Fruit fly (Drosophila melanogaster) whole organism, embryonic: Measurements from ENCODE around the gene CG2444.

Experiments used
- Abd-B ChIP-seq: fragments of 200-800 bp; sonication (Bioruptor generic); optimal IDR thresholded peaks from 2 replicates; lab custom pipeline; 2018; ENCODE audit warnings: missing biosample characterization, mild to moderate bottlenecking, missing genetic modification characterization, moderate library complexity
- Awh ChIP-seq: fragments of 200-800 bp; sonication (Bioruptor generic); IDR thresholded peaks from 2 replicates; pipeline ENCODE4, ENCODE4 v1.3.6; 2022; ENCODE audit warnings: missing biosample characterization, missing genetic modification characterization
- BtbVII ChIP-seq: fragments of 200-800 bp; sonication (Bioruptor generic); optimal IDR thresholded peaks from 3 replicates; lab custom pipeline; 2017; ENCODE audit warnings: missing biosample characterization, mild to moderate bottlenecking, missing genetic modification characterization
- CG10274 ChIP-seq: fragments of 200-800 bp; sonication (Bioruptor generic); optimal IDR thresholded peaks from 3 replicates; lab custom pipeline; 2017; ENCODE audit warnings: missing biosample characterization, mild to moderate bottlenecking, missing genetic modification characterization
- CG10654 ChIP-seq: fragments of 200-800 bp; sonication (Bioruptor generic); optimal IDR thresholded peaks from 2 replicates; lab custom pipeline; 2016; ENCODE audit warnings: missing biosample characterization, missing genetic modification characterization
- CG11723 ChIP-seq: fragments of 200-800 bp; sonication (Bioruptor generic); optimal IDR thresholded peaks from 2 replicates; lab custom pipeline; 2017; ENCODE audit warnings: missing biosample characterization, mild to moderate bottlenecking, missing genetic modification characterization
- CG14710 ChIP-seq: fragments of 200-800 bp; sonication (Bioruptor generic); optimal IDR thresholded peaks from 3 replicates; lab custom pipeline; 2019; ENCODE audit warnings: missing biosample characterization, mild to moderate bottlenecking, missing genetic modification characterization, moderate library complexity
- CG16813 ChIP-seq: fragments of 200-800 bp; sonication (Bioruptor generic); IDR thresholded peaks from 3 replicates; pipeline ENCODE4 v1.3.6; 2022; ENCODE audit warnings: missing biosample characterization, missing genetic modification characterization; ENCODE audit not compliant: partially characterized antibody
- CG17361 ChIP-seq: fragments of 200-800 bp; sonication (Bioruptor generic); IDR thresholded peaks from 3 replicates; pipeline ENCODE4 v1.3.6; 2022; ENCODE audit warnings: missing biosample characterization, missing genetic modification characterization
- CG18011 ChIP-seq: fragments of 200-800 bp; sonication (Bioruptor generic); optimal IDR thresholded peaks from 2 replicates; lab custom pipeline; 2017; ENCODE audit warnings: missing biosample characterization, missing genetic modification characterization, mild to moderate bottlenecking, moderate library complexity, missing genotype
- CG2199 ChIP-seq: fragments of 200-800 bp; sonication (Bioruptor generic); IDR thresholded peaks from 3 replicates; pipeline ENCODE4 v1.3.6; 2022; ENCODE audit warnings: missing biosample characterization, missing genetic modification characterization
- CG2202 ChIP-seq: fragments of 200-800 bp; sonication (Bioruptor generic); optimal IDR thresholded peaks from 2 replicates; lab custom pipeline; 2018; ENCODE audit warnings: missing biosample characterization, mild to moderate bottlenecking, missing genetic modification characterization
- CG30403 ChIP-seq: fragments of 200-800 bp; sonication (Bioruptor generic); optimal IDR thresholded peaks from 3 replicates; lab custom pipeline; 2016; ENCODE audit warnings: missing biosample characterization, missing genetic modification characterization
- CG30431 ChIP-seq: fragments of 200-800 bp; sonication (Bioruptor generic); optimal IDR thresholded peaks from 2 replicates; lab custom pipeline; 2017; ENCODE audit warnings: missing biosample characterization, missing genetic modification characterization
- CG31441 ChIP-seq: fragments of 200-800 bp; sonication (Bioruptor generic); IDR thresholded peaks from 2 replicates; pipeline ENCODE4 v1.3.6; 2022; ENCODE audit warnings: missing biosample characterization, missing genetic modification characterization
- CG34224 ChIP-seq: fragments of 200-800 bp; sonication (Bioruptor generic); IDR thresholded peaks from 3 replicates; pipeline ENCODE4 v1.3.6; 2022; ENCODE audit warnings: missing biosample characterization, missing genetic modification characterization; ENCODE audit not compliant: partially characterized antibody
- CG7357 ChIP-seq: fragments of 200-800 bp; sonication (Bioruptor generic); IDR thresholded peaks from 3 replicates; pipeline ENCODE4 v1.3.6; 2022; ENCODE audit warnings: missing biosample characterization, missing genetic modification characterization
- CG8924 ChIP-seq: fragments of 200-800 bp; optimal IDR thresholded peaks from 3 replicates; lab custom pipeline; 2019; ENCODE audit warnings: missing biosample characterization, mild to moderate bottlenecking, missing genetic modification characterization, moderate library complexity
- CG8944 ChIP-seq: fragments of 200-800 bp; sonication (Bioruptor generic); optimal IDR thresholded peaks from 3 replicates; lab custom pipeline; 2016; ENCODE audit warnings: missing biosample characterization, missing genetic modification characterization
- Dip2 ChIP-seq: fragments of 200-800 bp; sonication (Bioruptor generic); IDR thresholded peaks from 2 replicates; pipeline ENCODE4 v1.3.6; 2022; ENCODE audit warnings: missing biosample characterization, missing genetic modification characterization
- Doc3 ChIP-seq: fragments of 200-800 bp; sonication (Bioruptor generic); IDR thresholded peaks from 3 replicates; pipeline ENCODE4 v1.3.6; 2022; ENCODE audit warnings: missing biosample characterization, missing genetic modification characterization; ENCODE audit not compliant: partially characterized antibody
- E2f1 ChIP-seq: fragments of 200-800 bp; sonication (Bioruptor generic); IDR thresholded peaks from 2 replicates; pipeline ENCODE4 v1.3.6; 2022; ENCODE audit warnings: missing biosample characterization, missing genetic modification characterization
- Fer3 ChIP-seq: fragments of 200-800 bp; sonication (Bioruptor generic); optimal IDR thresholded peaks from 2 replicates; lab custom pipeline; 2018; ENCODE audit warnings: missing biosample characterization, mild to moderate bottlenecking, missing genetic modification characterization, moderate library complexity
- GATAe ChIP-seq: fragments of 200-800 bp; sonication (Bioruptor generic); conservative IDR thresholded peaks from 2 replicates; pipeline ENCODE4 v1.3.6; 2022; ENCODE audit warnings: missing biosample characterization, missing genetic modification characterization
- Gug ChIP-seq: fragments of 200-800 bp; sonication (Bioruptor generic); IDR thresholded peaks from 4 replicates; pipeline ENCODE4 v1.3.6; 2022; ENCODE audit warnings: missing biosample characterization, missing genetic modification characterization
- Kr ChIP-seq: fragments of 200-800 bp; sonication (Bioruptor generic); optimal IDR thresholded peaks from 2 replicates; lab custom pipeline; 2017; ENCODE audit warnings: missing biosample characterization, mild to moderate bottlenecking, missing genetic modification characterization
- MESR4 ChIP-seq: fragments of 200-800 bp; sonication (Bioruptor generic); optimal IDR thresholded peaks from 2 replicates; lab custom pipeline; 2018; ENCODE audit warnings: missing biosample characterization, mild to moderate bottlenecking, missing genetic modification characterization, moderate library complexity
- NFAT ChIP-seq: fragments of 200-800 bp; sonication (Bioruptor generic); IDR thresholded peaks from 2 replicates; pipeline ENCODE4 v1.3.6; 2022; ENCODE audit warnings: missing biosample characterization, missing genetic modification characterization
- Optix ChIP-seq: fragments of 200-800 bp; sonication (Bioruptor generic); IDR thresholded peaks from 3 replicates; pipeline ENCODE4 v1.3.6; 2022; ENCODE audit warnings: missing biosample characterization, missing genetic modification characterization
- Spps ChIP-seq: fragments of 200-800 bp; sonication (Bioruptor generic); optimal IDR thresholded peaks from 2 replicates; lab custom pipeline; 2018; ENCODE audit warnings: missing biosample characterization, mild to moderate bottlenecking, missing genetic modification characterization
- Ssrp ChIP-seq: fragments of 200-800 bp; sonication (Bioruptor generic); optimal IDR thresholded peaks from 2 replicates; lab custom pipeline; 2018; ENCODE audit warnings: missing biosample characterization, mild to moderate bottlenecking, missing genetic modification characterization, moderate library complexity
- br ChIP-seq: fragments of >200 bp; optimal IDR thresholded peaks from 2 replicates; lab custom pipeline; 2017
- cato ChIP-seq: fragments of 200-800 bp; sonication (Bioruptor generic); optimal IDR thresholded peaks from 2 replicates; lab custom pipeline; 2016; ENCODE audit warnings: missing biosample characterization, missing genetic modification characterization, borderline replicate concordance
- chif ChIP-seq, 2 experiments: fragments of 200-800 bp; sonication (Bioruptor generic); optimal IDR thresholded peaks; 3 replicates each; lab custom pipeline; 2016; ENCODE audit warnings: missing biosample characterization in 2 of 2, missing genetic modification characterization in 2 of 2
- chinmo ChIP-seq: fragments of 200-800 bp; sonication (Bioruptor generic); IDR thresholded peaks from 4 replicates; pipeline ENCODE4 v1.3.6; 2022; ENCODE audit warnings: missing biosample characterization, missing genetic modification characterization; ENCODE audit not compliant: partially characterized antibody
- disco-r ChIP-seq: fragments of 200-800 bp; sonication (Bioruptor generic); optimal IDR thresholded peaks from 2 replicates; lab custom pipeline; 2016; ENCODE audit warnings: missing biosample characterization, missing genetic modification characterization
- exex ChIP-seq: fragments of 200-800 bp; sonication (Bioruptor generic); optimal IDR thresholded peaks from 4 replicates; lab custom pipeline; 2018; ENCODE audit warnings: missing biosample characterization, mild to moderate bottlenecking, missing genetic modification characterization, moderate library complexity
- gcm ChIP-seq: fragments of 200-800 bp; sonication (Bioruptor generic); optimal IDR thresholded peaks from 2 replicates; lab custom pipeline; 2019; ENCODE audit warnings: missing biosample characterization, mild to moderate bottlenecking, missing genetic modification characterization, moderate library complexity
- hb ChIP-seq: fragments of 200-800 bp; sonication (Bioruptor generic); IDR thresholded peaks from 3 replicates; pipeline ENCODE4 v1.3.6; 2022; ENCODE audit warnings: missing biosample characterization, missing genetic modification characterization; ENCODE audit not compliant: partially characterized antibody
- her ChIP-seq: fragments of 200-800 bp; sonication (Bioruptor generic); optimal IDR thresholded peaks from 2 replicates; lab custom pipeline; 2016; ENCODE audit warnings: missing biosample characterization, missing genetic modification characterization
- lov ChIP-seq, 2 experiments: fragments of 200-800 bp in 1 of 2; fragments of >200 bp in 1 of 2; sonication (Bioruptor generic) in 1 of 2; IDR thresholded peaks in 1 of 2; optimal IDR thresholded peaks in 1 of 2; 2 replicates in 1 of 2; 3 replicates in 1 of 2; pipeline versions ENCODE4 v1.3.6 to Lab custom; 2017 to 2022; ENCODE audit warnings: missing biosample characterization in 1 of 2, missing genetic modification characterization in 1 of 2
- mld ChIP-seq: fragments of 200-800 bp; sonication (Bioruptor generic); IDR thresholded peaks from 3 replicates; pipeline ENCODE4 v1.3.6; 2022; ENCODE audit warnings: missing biosample characterization, missing genetic modification characterization; ENCODE audit not compliant: partially characterized antibody
- ranshi ChIP-seq: fragments of 200-800 bp; sonication (Bioruptor generic); IDR thresholded peaks from 2 replicates; pipeline ENCODE4 v1.3.6; 2022; ENCODE audit warnings: missing biosample characterization, missing genetic modification characterization
- sens-2 ChIP-seq: fragments of 200-800 bp; sonication (Bioruptor generic); IDR thresholded peaks from 2 replicates; pipeline ENCODE4 v1.3.6; 2022; ENCODE audit warnings: missing biosample characterization, missing genetic modification characterization
- sim ChIP-seq: fragments of 200-800 bp; sonication (Bioruptor generic); IDR thresholded peaks from 2 replicates; pipeline ENCODE4 v1.3.6; 2022; ENCODE audit warnings: missing biosample characterization, missing genetic modification characterization
- sob ChIP-seq: fragments of 200-800 bp; sonication (Bioruptor generic); IDR thresholded peaks from 2 replicates; pipeline ENCODE4 v1.3.6; 2022; ENCODE audit warnings: missing biosample characterization, missing genetic modification characterization
- tap ChIP-seq: fragments of 200-800 bp; optimal IDR thresholded peaks from 3 replicates; lab custom pipeline; 2019; ENCODE audit warnings: missing biosample characterization, mild to moderate bottlenecking, missing genetic modification characterization, moderate library complexity
- tna ChIP-seq: fragments of 200-800 bp; sonication (Bioruptor generic); IDR thresholded peaks from 2 replicates; pipeline ENCODE4 v1.3.6; 2022; ENCODE audit warnings: missing biosample characterization, missing genetic modification characterization; ENCODE audit not compliant: partially characterized antibody
- unpg ChIP-seq: fragments of 200-800 bp; sonication (Bioruptor generic); optimal IDR thresholded peaks from 3 replicates; lab custom pipeline; 2018; ENCODE audit warnings: missing biosample characterization, mild to moderate bottlenecking, missing genetic modification characterization, moderate library complexity

CG2444 gene

dm6 chrX:11720138-11720537 is 15.0 kb upstream of the CG2444 start, which contains the start of gene Tango10 (continued):
- TF ChIP-seq CG10274 (GFP tag; lab: Kevin White, UChicago), result no peak
- TF ChIP-seq GATAe (GFP tag; lab: Robert Waterston, UW), result no peak
- peak; percentile 43 for TF ChIP-seq CG8924 (tag; lab: Kevin White, UChicago)
- TF ChIP-seq E2f1 (GFP tag; lab: Robert Waterston, UW), result peak; percentile 56
- peak; percentile 80 for TF ChIP-seq CG14710 (tag; lab: Kevin White, UChicago)
- peak; percentile 34 for TF ChIP-seq Abd-B (GFP tag; lab: Kevin White, UChicago)
- no peak for TF ChIP-seq disco-r (GFP tag; lab: Kevin White, UChicago)
- peak; percentile 79 for TF ChIP-seq CG16813 (GFP tag; lab: Robert Waterston, UW)
- no peak for TF ChIP-seq CG2202 (tag; lab: Kevin White, UChicago)
- TF ChIP-seq gcm (GFP tag; lab: Kevin White, UChicago), result no peak
- 0 out of 3 replicates have a peak, but pooled peaks have one; percentile 57 for TF ChIP-seq mld (GFP tag; lab: Robert Waterston, UW)
- peak; percentile 1 to 26 for TF ChIP-seq chif (GFP tag; optimal IDR thresholded peaks at IDR 0.05; lab: Kevin White, UChicago)
- TF ChIP-seq Spps, result no peak
- no peak for TF ChIP-seq BtbVII (GFP tag; lab: Kevin White, UChicago)
- peak; percentile 83 for TF ChIP-seq Doc3
- no peak for TF ChIP-seq Awh
- TF ChIP-seq br, result no peak
- TF ChIP-seq CG30403 (GFP tag; lab: Kevin White, UChicago), result peak; percentile 65
- TF ChIP-seq tna, result peak; percentile 69; the same call in 1 of the 2 replicates
- TF ChIP-seq CG8944, result no peak
- TF ChIP-seq sob (GFP tag; lab: Robert Waterston, UW), result peak; percentile 61
- peak; percentile 79 for TF ChIP-seq CG34224
- TF ChIP-seq exex (tag; lab: Kevin White, UChicago), result peak; percentile 12
- TF ChIP-seq Optix (GFP tag; lab: Robert Waterston, UW), result peak; percentile 45; the same call in 1 of the 3 replicates
- peak; percentile 36; the same call in 1 of the 3 replicates for TF ChIP-seq CG7357 (GFP tag; lab: Robert Waterston, UW)
- no peak for TF ChIP-seq CG30431 (GFP tag; lab: Kevin White, UChicago)
- TF ChIP-seq ranshi, result peak; percentile 50; the same call in 1 of the 2 replicates
- no peak; the same call in 1 of the 2 replicates for TF ChIP-seq CG31441 (GFP tag; lab: Robert Waterston, UW)
- TF ChIP-seq CG11723, result no peak
- TF ChIP-seq NFAT (GFP tag; lab: Robert Waterston, UW), result 0 out of 2 replicates have a peak, but pooled peaks have one; percentile 22
- peak; percentile 67; the same call in 1 of the 3 replicates for TF ChIP-seq hb
- no peak for TF ChIP-seq sim
- peak; percentile 69 for TF ChIP-seq MESR4 (GFP tag; lab: Kevin White, UChicago)
- no peak for TF ChIP-seq CG2199
- TF ChIP-seq Gug, result no peak; the same call in 3 of the 4 replicates
- TF ChIP-seq CG18011 (GFP tag; lab: Kevin White, UChicago), result no peak
- no peak for TF ChIP-seq tap (tag; lab: Kevin White, UChicago)
- peak; percentile 58 for TF ChIP-seq unpg (GFP tag; lab: Kevin White, UChicago)
- peak; percentile 77; the same call in 2 of the 4 replicates for TF ChIP-seq chinmo (GFP tag; lab: Robert Waterston, UW)
- no peak for TF ChIP-seq Kr
- TF ChIP-seq Fer3, result peak; percentile 20
- peak; percentile 48 for TF ChIP-seq Ssrp (tag; lab: Kevin White, UChicago)
- TF ChIP-seq cato (GFP tag; lab: Kevin White, UChicago), result no peak
- TF ChIP-seq CG10654 (GFP tag; lab: Kevin White, UChicago), result peak; percentile 12
- TF ChIP-seq CG17361 (GFP tag; lab: Robert Waterston, UW), result peak; percentile 45; the same call in 2 of the 3 replicates
- no peak for TF ChIP-seq lov (optimal IDR thresholded peaks at IDR 0.05; lab: Kevin White, UChicago)
- no peak for TF ChIP-seq lov (GFP tag; IDR thresholded peaks at IDR 0.05; lab: Robert Waterston, UW)
- TF ChIP-seq Dip2 (GFP tag; lab: Robert Waterston, UW), result no peak
- TF ChIP-seq her (GFP tag; lab: Kevin White, UChicago), result peak; percentile 20
- TF ChIP-seq sens-2, result no peak
